Fruit fly (Drosophila melanogaster): ENCODE results near the gene Dph4.

DNA sequence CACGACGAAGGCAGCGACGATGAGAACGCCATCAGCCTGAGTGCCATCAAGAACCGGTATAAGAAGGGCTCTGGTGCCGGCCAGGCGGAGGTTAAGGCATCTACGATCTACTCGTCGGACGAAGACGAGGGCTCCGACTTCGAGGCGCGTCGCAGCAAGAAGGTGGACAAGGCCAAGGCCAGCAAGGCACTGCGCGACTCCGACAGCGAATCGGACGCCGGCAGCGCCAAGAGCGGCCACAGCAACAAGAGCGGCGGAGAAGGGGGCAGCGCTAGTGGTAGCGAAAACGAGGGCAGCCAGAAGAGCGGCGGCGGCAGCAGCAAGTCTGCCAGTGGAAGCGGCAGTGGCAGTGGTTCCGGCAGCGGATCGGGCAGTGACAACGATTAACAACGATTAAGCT is 8.4 kb downstream of the Dph4 start:
- TF ChIP-seq Clk (GFP tag; optimal IDR thresholded peaks at IDR 0.05) (no peak), CG14711 (tag; optimal IDR thresholded peaks at IDR 0.05) (no peak), pad (GFP tag; optimal IDR thresholded peaks at IDR 0.05) (no peak), Crg-1 (GFP tag; optimal IDR thresholded peaks at IDR 0.05) (no peak), ovo (GFP tag; optimal IDR thresholded peaks at IDR 0.05) (no peak), toe (GFP tag; optimal IDR thresholded peaks at IDR 0.05) (no peak), CG7045 (GFP tag; optimal IDR thresholded peaks at IDR 0.05) (no peak), CG1620 (GFP tag; optimal IDR thresholded peaks at IDR 0.05) (no peak), cnc (optimal IDR thresholded peaks at IDR 0.05) (no peak)

Measured in whole organism, adult.